Worm (Caenorhabditis elegans) whole organism, midembryonic: ENCODE results near the gene srb-19.

Experiments
- cog-1 ChIP-seq: sonication (generic microtip); optimal IDR thresholded peaks from 2 replicates; lab custom pipeline; 2016; ENCODE audit warnings: missing genetic modification characterization, missing compliant biosample characterization
- flt-1 ChIP-seq: fragments of 200-800 bp; sonication (Bioruptor generic); IDR thresholded peaks from 2 replicates; pipeline ENCODE4 v1.3.6; 2022; ENCODE audit warnings: missing genetic modification characterization, missing compliant biosample characterization
- ztf-23 ChIP-seq: fragments of 200-800 bp; sonication (Bioruptor generic); IDR thresholded peaks from 2 replicates; pipeline ENCODE4 v1.3.6; 2022; ENCODE audit warnings: missing genetic modification reagents, missing genetic modification characterization, missing compliant biosample characterization

DNA sequence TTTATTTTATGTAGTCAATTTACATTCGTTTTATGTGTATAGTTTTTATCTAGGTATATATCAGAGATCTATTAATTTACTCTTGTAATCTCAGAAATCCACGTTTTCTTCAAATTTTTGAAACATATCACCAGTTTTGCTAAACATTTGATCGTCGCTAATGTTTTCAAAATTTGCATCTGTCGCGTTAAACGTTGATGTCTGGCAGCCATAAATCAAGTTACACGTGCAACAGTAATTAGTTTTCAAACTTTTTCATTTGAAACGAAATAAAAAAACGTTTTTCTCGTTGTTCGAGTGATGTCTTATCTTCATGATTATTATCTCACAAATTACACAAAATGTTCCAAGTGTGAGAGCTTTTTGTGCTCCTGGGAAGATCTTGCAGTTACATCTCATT lies 22.5 kb downstream of the srb-19 start, which contains the start of gene srh-79:
- TF ChIP-seq ztf-23 (no peak), flt-1 (no peak), cog-1 (tag; lab: Kevin White, UChicago) (no peak)
